Fruit fly (Drosophila melanogaster) whole organism, adult: ENCODE measurements around the gene CG43175.

Experiments
- CG11617 ChIP-seq: fragments of 200-800 bp; sonication (Bioruptor generic); optimal IDR thresholded peaks from 2 replicates; lab custom pipeline; 2017; ENCODE audit warnings: mild to moderate bottlenecking, missing biosample characterization, missing genetic modification reagents, missing genetic modification characterization
- CG12768 ChIP-seq: fragments of 200-800 bp; sonication (Bioruptor generic); optimal IDR thresholded peaks from 2 replicates; lab custom pipeline; 2017; ENCODE audit warnings: missing biosample characterization, missing genetic modification characterization, mild to moderate bottlenecking, moderate library complexity, missing genetic modification reagents
- CG14711 ChIP-seq: fragments of 200-800 bp; sonication (Bioruptor generic); optimal IDR thresholded peaks from 2 replicates; lab custom pipeline; 2018; ENCODE audit warnings: missing biosample characterization, mild to moderate bottlenecking, missing genetic modification characterization, moderate library complexity
- CG1620 ChIP-seq: fragments of 200-800 bp; sonication (Bioruptor generic); optimal IDR thresholded peaks from 2 replicates; lab custom pipeline; 2016; ENCODE audit warnings: missing biosample characterization, missing genetic modification characterization
- CG5204 ChIP-seq: fragments of 200-800 bp; sonication (Bioruptor generic); optimal IDR thresholded peaks from 2 replicates; lab custom pipeline; 2016; ENCODE audit warnings: missing biosample characterization, missing genetic modification characterization
- CG7101 ChIP-seq: fragments of 200-800 bp; sonication (Bioruptor generic); optimal IDR thresholded peaks from 2 replicates; lab custom pipeline; 2018; ENCODE audit warnings: missing biosample characterization, mild to moderate bottlenecking, missing genetic modification characterization, moderate library complexity
- Clk ChIP-seq: fragments of 200-800 bp; sonication (Bioruptor generic); optimal IDR thresholded peaks from 2 replicates; lab custom pipeline; 2017; ENCODE audit warnings: missing biosample characterization, missing genetic modification characterization
- Hr96 ChIP-seq: fragments of 200-800 bp; sonication (Bioruptor generic); optimal IDR thresholded peaks from 2 replicates; lab custom pipeline; 2016; ENCODE audit warnings: missing biosample characterization, missing genetic modification characterization
- cic ChIP-seq: fragments of 200-800 bp; sonication (Bioruptor generic); optimal IDR thresholded peaks from 2 replicates; lab custom pipeline; 2017; ENCODE audit warnings: missing biosample characterization, mild to moderate bottlenecking, missing genetic modification characterization, moderate library complexity
- kay ChIP-seq: fragments of 200-800 bp; sonication (Bioruptor generic); peaks from one replicate; lab custom pipeline; 2016; ENCODE audit warnings: missing biosample characterization, missing genetic modification characterization, borderline replicate concordance
- ovo ChIP-seq: fragments of 200-800 bp; sonication (Bioruptor generic); optimal IDR thresholded peaks from 2 replicates; lab custom pipeline; 2016; ENCODE audit warnings: missing biosample characterization, missing genetic modification characterization
- toe ChIP-seq: fragments of 200-800 bp; sonication (Bioruptor generic); optimal IDR thresholded peaks from 2 replicates; lab custom pipeline; 2016; ENCODE audit warnings: missing biosample characterization, missing genetic modification characterization

DNA sequence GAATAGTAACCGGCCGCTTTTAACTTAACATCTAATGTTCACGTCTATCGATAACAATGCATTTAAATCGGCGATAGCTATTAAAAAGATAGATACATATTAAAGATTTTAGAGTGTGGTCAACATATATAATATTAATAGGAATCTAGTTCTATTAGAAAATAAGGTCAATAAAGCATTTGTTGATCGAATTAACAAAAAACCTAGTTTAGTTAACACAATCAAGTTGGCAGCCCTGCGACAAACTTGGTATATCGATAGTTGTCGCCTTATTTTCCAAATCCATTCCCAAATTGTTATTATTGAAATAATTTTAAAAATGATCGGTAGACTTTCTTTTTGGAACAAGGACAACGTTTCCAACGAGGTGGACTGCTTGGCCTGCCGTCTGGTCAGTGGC, 54.3 kb downstream of the CG43175 start, which contains the start of the genes CG31251 and CG31360:
- TF ChIP-seq Hr96 (GFP tag; lab: Kevin White, UChicago) (no peak), CG14711 (tag; lab: Kevin White, UChicago) (peak; percentile 39), kay (GFP tag; lab: Kevin White, UChicago) (no peak), CG5204 (GFP tag; lab: Kevin White, UChicago) (no peak), Clk (GFP tag; lab: Kevin White, UChicago) (no peak), toe (GFP tag; lab: Kevin White, UChicago) (no peak), cic (GFP tag; lab: Kevin White, UChicago) (no peak), ovo (GFP tag; lab: Kevin White, UChicago) (no peak), CG11617 (no peak), CG12768 (GFP tag; lab: Kevin White, UChicago) (no peak), CG7101 (tag; lab: Kevin White, UChicago) (peak; percentile 13), CG1620 (GFP tag; lab: Kevin White, UChicago) (no peak)
